Fruit fly (Drosophila melanogaster): ENCODE data around the gene ome.
A peak's percentile ranks its signal among the peaks of the same experiment; 100 is the strongest.

Gene ome

DNA sequence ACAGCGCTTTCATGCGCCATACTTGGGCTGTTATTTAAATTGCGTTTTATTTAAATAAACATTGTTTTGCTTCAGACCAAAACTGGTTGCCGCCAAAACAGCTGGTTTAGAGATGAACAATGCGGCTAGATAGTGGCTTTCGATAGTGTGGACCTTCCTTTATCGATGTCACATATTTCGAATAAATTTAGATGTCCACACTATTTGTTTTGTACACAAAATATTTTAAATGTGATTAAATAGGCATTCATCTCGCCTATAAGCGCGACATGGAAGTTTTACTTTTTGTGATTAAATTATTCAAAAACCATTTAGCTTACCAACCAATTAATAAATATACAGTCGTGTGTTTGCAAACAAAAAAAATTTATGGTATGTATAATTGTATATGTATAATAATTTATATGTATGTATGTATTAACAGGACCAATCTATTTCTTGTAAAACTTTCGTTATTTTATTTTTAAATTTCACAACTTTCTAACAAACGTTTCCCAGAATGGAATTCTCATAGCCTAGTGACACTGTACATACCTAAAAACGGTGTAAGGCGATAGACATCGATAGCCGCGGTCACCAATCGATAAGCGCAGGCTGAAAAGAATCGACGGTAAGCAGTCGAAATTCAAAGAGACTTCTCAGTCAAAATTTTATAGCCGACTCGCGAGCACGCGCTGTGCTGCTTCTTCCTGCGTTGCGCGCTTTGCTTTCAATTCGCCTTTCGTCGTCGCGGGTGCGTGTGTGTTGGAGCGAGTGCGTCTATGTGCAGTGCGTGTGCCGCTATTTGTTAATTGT lies 40.5 kb upstream of the ome start, which contains the start of the genes RecQ5 and dlp (continued):
- peak; percentile 51 for TF ChIP-seq org-1 (GFP tag; optimal IDR thresholded peaks at IDR 0.05)
- peak; percentile 89 for TF ChIP-seq CG9727 (GFP tag; optimal IDR thresholded peaks at IDR 0.05)
- TF ChIP-seq Lhr (GFP tag; optimal IDR thresholded peaks at IDR 0.05): peak; percentile 45
- peak; percentile 58 for TF ChIP-seq CG11247 (GFP tag; IDR thresholded peaks at IDR 0.05)
- TF ChIP-seq grn (GFP tag; optimal IDR thresholded peaks at IDR 0.05): no peak
- TF ChIP-seq exex (tag; optimal IDR thresholded peaks at IDR 0.05): peak; percentile 36
- peak; percentile 69 for TF ChIP-seq nerfin-1 (tag; optimal IDR thresholded peaks at IDR 0.05)
- TF ChIP-seq CG7372 (GFP tag; IDR thresholded peaks at IDR 0.05): no peak
- TF ChIP-seq danr (GFP tag; IDR thresholded peaks at IDR 0.05): peak; percentile 34; the same call in 1 of the 2 replicates
- TF ChIP-seq bbx (GFP tag; IDR thresholded peaks at IDR 0.05; ENCODE audit: partially characterized antibody): peak; percentile 98
- TF ChIP-seq CG13775 (GFP tag; optimal IDR thresholded peaks at IDR 0.05): peak; percentile 89
- peak; percentile 83 for TF ChIP-seq phol (tag; optimal IDR thresholded peaks at IDR 0.05)
- peak; percentile 79 for TF ChIP-seq az2 (GFP tag; optimal IDR thresholded peaks at IDR 0.05)
- peak; percentile 54 for TF ChIP-seq CG7786 (GFP tag; optimal IDR thresholded peaks at IDR 0.05)
- TF ChIP-seq Bdp1 (GFP tag; optimal IDR thresholded peaks at IDR 0.05): no peak
- no peak for TF ChIP-seq Mes4 (GFP tag; optimal IDR thresholded peaks at IDR 0.05)
- peak; percentile 53 for TF ChIP-seq Nf-YC (tag; optimal IDR thresholded peaks at IDR 0.05)
- TF ChIP-seq Bteb2 (GFP tag; optimal IDR thresholded peaks at IDR 0.05): peak; percentile 30
- TF ChIP-seq ara (GFP tag; IDR thresholded peaks at IDR 0.05): peak; percentile 69; the same call in 1 of the 2 replicates
- no peak for TF ChIP-seq CG7745 (tag; optimal IDR thresholded peaks at IDR 0.05)
- TF ChIP-seq Camta (GFP tag; optimal IDR thresholded peaks at IDR 0.05): peak; percentile 52
- TF ChIP-seq jumu (GFP tag; optimal IDR thresholded peaks at IDR 0.05): peak; percentile 40
- peak; percentile 96 for TF ChIP-seq chm (GFP tag; IDR thresholded peaks at IDR 0.05)
- peak; percentile 80 for TF ChIP-seq CG10267 (tag; optimal IDR thresholded peaks at IDR 0.05)
- no peak for TF ChIP-seq Mrtf (GFP tag; IDR thresholded peaks at IDR 0.05)
- no peak for TF ChIP-seq nau (GFP tag; optimal IDR thresholded peaks at IDR 0.05)
- TF ChIP-seq B-H2 (GFP tag; optimal IDR thresholded peaks at IDR 0.05): peak; percentile 77
- TF ChIP-seq h (optimal IDR thresholded peaks at IDR 0.05): no peak
- TF ChIP-seq cg (GFP tag; optimal IDR thresholded peaks at IDR 0.05): peak; percentile 81
- TF ChIP-seq CG8359 (GFP tag; optimal IDR thresholded peaks at IDR 0.05; ENCODE audit: borderline replicate concordance): no peak
- peak; percentile 79 for TF ChIP-seq CG17359 (tag; optimal IDR thresholded peaks at IDR 0.05)
- peak; percentile 77 for TF ChIP-seq CG15601 (tag; optimal IDR thresholded peaks at IDR 0.05)
- TF ChIP-seq CG10959 (GFP tag; IDR thresholded peaks at IDR 0.05): peak; percentile 56
- TF ChIP-seq CG6175 (GFP tag; IDR thresholded peaks at IDR 0.05): 0 out of 3 replicates have a peak, but pooled peaks have one; percentile 20
- no peak for TF ChIP-seq CG11560 (tag; IDR thresholded peaks at IDR 0.05)
- TF ChIP-seq CG11696 (GFP tag; IDR thresholded peaks at IDR 0.05): no peak
- TF ChIP-seq eve (GFP tag; optimal IDR thresholded peaks at IDR 0.05): peak in 1 of 2 experiments; percentile 81
- peak; percentile 68 for TF ChIP-seq seq (GFP tag; IDR thresholded peaks at IDR 0.05)
- TF ChIP-seq Dfd (GFP tag; optimal IDR thresholded peaks at IDR 0.05): no peak
- TF ChIP-seq CG7963 (GFP tag; IDR thresholded peaks at IDR 0.05; ENCODE audit: partially characterized antibody): peak; percentile 93
- TF ChIP-seq CG31441 (GFP tag; IDR thresholded peaks at IDR 0.05): peak; percentile 88
- no peak for TF ChIP-seq yki (optimal IDR thresholded peaks at IDR 0.05)
- peak; percentile 72 for TF ChIP-seq Antp (GFP tag; optimal IDR thresholded peaks at IDR 0.05)
- peak; percentile 62 for TF ChIP-seq CG8944 (GFP tag; optimal IDR thresholded peaks at IDR 0.05)
- no peak for TF ChIP-seq CG6854 (GFP tag; optimal IDR thresholded peaks at IDR 0.05)
- peak; percentile 17 for TF ChIP-seq HLH54F (GFP tag; optimal IDR thresholded peaks at IDR 0.05)
- TF ChIP-seq pb (GFP tag; optimal IDR thresholded peaks at IDR 0.05): no peak
- no peak for TF ChIP-seq pan (optimal IDR thresholded peaks at IDR 0.05)
- TF ChIP-seq pan (GFP tag; optimal IDR thresholded peaks at IDR 0.05 in 1 of 2, IDR thresholded peaks at IDR 0.05 in 1 of 2): peak in 1 of 2 experiments; percentile 35
- no peak for TF ChIP-seq CG14667 (GFP tag; IDR thresholded peaks at IDR 0.05)
- peak; percentile 34 for TF ChIP-seq CG3407 (GFP tag; optimal IDR thresholded peaks at IDR 0.05)

Data from whole organism, embryonic.